Worm (Caenorhabditis elegans) whole organism, L1 larva: ENCODE data around the gene K03B8.8.

ENCODE experiments used
- ama-1 ChIP-seq: fragments of 150-350 bp; optimal IDR thresholded peaks from 2 replicates; lab custom pipeline; 2014
- ceh-8 ChIP-seq: fragments of 200-800 bp; sonication (Bioruptor generic); optimal IDR thresholded peaks from 2 replicates; lab custom pipeline; 2018; ENCODE audit warnings: mild to moderate bottlenecking, missing genetic modification characterization, moderate library complexity, missing compliant biosample characterization
- fkh-10 ChIP-seq: sonication (generic microtip); optimal IDR thresholded peaks from 2 replicates; lab custom pipeline; 2017; ENCODE audit warnings: missing biosample characterization, missing genetic modification reagents, missing genetic modification characterization
- nhr-76 ChIP-seq: sonication (generic microtip); optimal IDR thresholded peaks from 2 replicates; lab custom pipeline; 2017; ENCODE audit warnings: missing biosample characterization, missing genetic modification characterization
- unc-98 ChIP-seq: fragments of 200-800 bp; sonication (Bioruptor generic); IDR thresholded peaks from 2 replicates; pipeline ENCODE4 v1.3.6; 2022; ENCODE audit warnings: missing genetic modification characterization, missing compliant biosample characterization

DNA sequence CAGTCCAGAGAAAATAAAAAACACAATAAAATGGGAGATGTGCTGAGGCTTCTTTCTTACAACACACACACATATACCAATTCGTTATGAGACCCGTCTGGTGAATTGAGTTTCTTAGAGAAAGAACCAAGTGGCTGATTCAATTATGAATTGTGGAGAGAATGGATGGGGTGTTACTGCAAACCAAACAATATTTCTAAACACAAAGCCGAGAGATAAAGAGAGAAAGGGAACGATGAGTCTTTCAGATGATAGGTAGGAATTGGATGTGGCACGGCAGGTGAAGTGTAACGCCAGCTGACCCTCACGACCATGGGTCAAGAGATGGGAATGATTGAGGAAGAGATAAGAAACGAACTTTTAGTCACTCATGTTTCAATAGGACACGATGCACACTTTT is 35.5 kb upstream of the K03B8.8 start, which contains the start of gene mig-17:
- TF ChIP-seq fkh-10 (GFP tag; lab: Kevin White, UChicago) (no peak), ceh-8 (no peak), unc-98 (GFP tag; lab: Robert Waterston, UW) (no peak), ama-1 (lab: Kevin White, UChicago) (no peak), nhr-76 (tag; lab: Kevin White, UChicago) (no peak)
